Worm (Caenorhabditis elegans): ENCODE measurements around the gene ZK180.6.

The ZK180.6 gene

ce11 chrIV:4511259-4511890, 13.5 kb downstream of the ZK180.6 start, which contains the start of the genes rfth-1 and ZK180.8:
TSS of gene rfth-1 (minus strand) at chrIV:4511309.
TSS of gene ZK180.8 (minus strand) at chrIV:4511724.
- TF ChIP-seq med-1 (GFP tag; optimal IDR thresholded peaks at IDR 0.05; ENCODE audit: insufficient read depth) (no peak), klf-2 (GFP tag; conservative IDR thresholded peaks at IDR 0.05) (no peak), T22C8.4 (GFP tag; IDR thresholded peaks at IDR 0.05) (no peak)

- TF ChIP-seq flt-1 (GFP tag; IDR thresholded peaks at IDR 0.05) (no peak), ztf-23 (GFP tag; IDR thresholded peaks at IDR 0.05) (no peak)
These were observed 18.2 kb downstream of the ZK180.6 start, which contains the start of gene gbb-2 for ce11 chrIV:4506637-4507036. TSS of gene gbb-2 (minus strand) at chrIV:4506748.

- TF ChIP-seq cog-1 (tag; optimal IDR thresholded peaks at IDR 0.05) (no peak), ztf-29 (GFP tag; IDR thresholded peaks at IDR 0.05) (no peak), ref-1 (GFP tag; conservative IDR thresholded peaks at IDR 0.05) (no peak), klf-2 (GFP tag; conservative IDR thresholded peaks at IDR 0.05) (no peak), tab-1 (GFP tag; IDR thresholded peaks at IDR 0.05) (no peak), flt-1 (GFP tag; IDR thresholded peaks at IDR 0.05) (no peak), ztf-23 (GFP tag; IDR thresholded peaks at IDR 0.05) (no peak), med-1 (GFP tag; optimal IDR thresholded peaks at IDR 0.05; ENCODE audit: insufficient read depth) (no peak), T22C8.4 (GFP tag; IDR thresholded peaks at IDR 0.05) (no peak)
These were observed 19.8 kb downstream of the ZK180.6 start for ce11 chrIV:4505078-4505477.

- no peak for TF ChIP-seq ztf-23 (GFP tag; IDR thresholded peaks at IDR 0.05)
- TF ChIP-seq T22C8.4 (GFP tag; IDR thresholded peaks at IDR 0.05), result no peak
- TF ChIP-seq ztf-29 (GFP tag; IDR thresholded peaks at IDR 0.05), result no peak
- no peak for TF ChIP-seq ref-1 (GFP tag; conservative IDR thresholded peaks at IDR 0.05)
These were observed 34.6 kb downstream of the ZK180.6 start, which contains the start of gene ZK180.7 for ce11 chrIV:4490148-4490652. TSS of gene ZK180.7 (plus strand) at chrIV:4490542.

ce11 chrIV:4486738-4487137, 38.1 kb downstream of the ZK180.6 start, which contains the start of gene trx-3:
TSS of gene trx-3 (plus strand) at chrIV:4487028.
- TF ChIP-seq med-1 (GFP tag; optimal IDR thresholded peaks at IDR 0.05; ENCODE audit: insufficient read depth) (no peak), cog-1 (tag; optimal IDR thresholded peaks at IDR 0.05) (no peak), klf-2 (GFP tag; conservative IDR thresholded peaks at IDR 0.05) (no peak), ref-1 (GFP tag; conservative IDR thresholded peaks at IDR 0.05) (no peak), flt-1 (GFP tag; IDR thresholded peaks at IDR 0.05) (no peak), ztf-23 (GFP tag; IDR thresholded peaks at IDR 0.05) (no peak), ztf-29 (GFP tag; IDR thresholded peaks at IDR 0.05) (no peak), T22C8.4 (GFP tag; IDR thresholded peaks at IDR 0.05) (no peak)

ce11 chrIV:4484555-4484954, 40.3 kb downstream of the ZK180.6 start:
- TF ChIP-seq flt-1 (GFP tag; IDR thresholded peaks at IDR 0.05) (no peak), klf-2 (GFP tag; conservative IDR thresholded peaks at IDR 0.05) (no peak), ztf-29 (GFP tag; IDR thresholded peaks at IDR 0.05) (no peak), tab-1 (GFP tag; IDR thresholded peaks at IDR 0.05) (no peak), T22C8.4 (GFP tag; IDR thresholded peaks at IDR 0.05) (no peak), ref-1 (GFP tag; conservative IDR thresholded peaks at IDR 0.05) (no peak), ztf-23 (GFP tag; IDR thresholded peaks at IDR 0.05) (no peak), med-1 (GFP tag; optimal IDR thresholded peaks at IDR 0.05; ENCODE audit: insufficient read depth) (no peak), cog-1 (tag; optimal IDR thresholded peaks at IDR 0.05) (no peak)

ce11 chrIV:4482531-4482930, 42.3 kb downstream of the ZK180.6 start, which contains the start of gene M01H9.4:
TSS of gene M01H9.4 (minus strand) at chrIV:4482909.
- TF ChIP-seq ztf-23 (GFP tag; IDR thresholded peaks at IDR 0.05), result no peak
- no peak for TF ChIP-seq T22C8.4 (GFP tag; IDR thresholded peaks at IDR 0.05)
- no peak for TF ChIP-seq cog-1 (tag; optimal IDR thresholded peaks at IDR 0.05)
- TF ChIP-seq med-1 (GFP tag; optimal IDR thresholded peaks at IDR 0.05; ENCODE audit: insufficient read depth), result no peak
- no peak for TF ChIP-seq flt-1 (GFP tag; IDR thresholded peaks at IDR 0.05)
- TF ChIP-seq ref-1 (GFP tag; conservative IDR thresholded peaks at IDR 0.05), result no peak
- TF ChIP-seq tab-1 (GFP tag; IDR thresholded peaks at IDR 0.05), result no peak
- TF ChIP-seq ztf-29 (GFP tag; IDR thresholded peaks at IDR 0.05), result no peak
- TF ChIP-seq klf-2 (GFP tag; conservative IDR thresholded peaks at IDR 0.05), result no peak

ce11 chrIV:4481298-4481697, 43.5 kb downstream of the ZK180.6 start:
- no peak for TF ChIP-seq ztf-23 (GFP tag; IDR thresholded peaks at IDR 0.05)
- no peak for TF ChIP-seq flt-1 (GFP tag; IDR thresholded peaks at IDR 0.05)
- TF ChIP-seq tab-1 (GFP tag; IDR thresholded peaks at IDR 0.05), result no peak
- TF ChIP-seq klf-2 (GFP tag; conservative IDR thresholded peaks at IDR 0.05), result no peak
- TF ChIP-seq ref-1 (GFP tag; conservative IDR thresholded peaks at IDR 0.05), result no peak
- TF ChIP-seq ztf-29 (GFP tag; IDR thresholded peaks at IDR 0.05), result no peak
- TF ChIP-seq cog-1 (tag; optimal IDR thresholded peaks at IDR 0.05), result no peak
- no peak for TF ChIP-seq med-1 (GFP tag; optimal IDR thresholded peaks at IDR 0.05; ENCODE audit: insufficient read depth)
- no peak for TF ChIP-seq T22C8.4 (GFP tag; IDR thresholded peaks at IDR 0.05)

ce11 chrIV:4480027-4480426, 44.8 kb downstream of the ZK180.6 start, which contains the start of gene M01H9.10:
TSS of gene M01H9.10 (minus strand) at chrIV:4480127.
- no peak for TF ChIP-seq ztf-29 (GFP tag; IDR thresholded peaks at IDR 0.05)
- no peak for TF ChIP-seq ztf-23 (GFP tag; IDR thresholded peaks at IDR 0.05)
- no peak for TF ChIP-seq klf-2 (GFP tag; conservative IDR thresholded peaks at IDR 0.05)
- no peak for TF ChIP-seq tab-1 (GFP tag; IDR thresholded peaks at IDR 0.05)
- TF ChIP-seq ref-1 (GFP tag; conservative IDR thresholded peaks at IDR 0.05), result no peak
- no peak for TF ChIP-seq T22C8.4 (GFP tag; IDR thresholded peaks at IDR 0.05)
- TF ChIP-seq med-1 (GFP tag; optimal IDR thresholded peaks at IDR 0.05; ENCODE audit: insufficient read depth), result no peak
- TF ChIP-seq flt-1 (GFP tag; IDR thresholded peaks at IDR 0.05), result no peak
- no peak for TF ChIP-seq cog-1 (tag; optimal IDR thresholded peaks at IDR 0.05)

ce11 chrIV:4478612-4479011, 46.2 kb downstream of the ZK180.6 start:
- TF ChIP-seq ztf-29 (GFP tag; IDR thresholded peaks at IDR 0.05) (no peak), tab-1 (GFP tag; IDR thresholded peaks at IDR 0.05) (no peak), ref-1 (GFP tag; conservative IDR thresholded peaks at IDR 0.05) (no peak), klf-2 (GFP tag; conservative IDR thresholded peaks at IDR 0.05) (no peak), T22C8.4 (GFP tag; IDR thresholded peaks at IDR 0.05) (no peak), flt-1 (GFP tag; IDR thresholded peaks at IDR 0.05) (no peak), ztf-23 (GFP tag; IDR thresholded peaks at IDR 0.05) (no peak)

All from whole organism, midembryonic.